Worm (Caenorhabditis elegans): ENCODE data around the gene cut-3.

- TF ChIP-seq fkh-10 (GFP tag; optimal IDR thresholded peaks at IDR 0.05) (no peak), ceh-18 (tag; optimal IDR thresholded peaks at IDR 0.05) (no peak), elt-4 (tag; optimal IDR thresholded peaks at IDR 0.05) (no peak), pha-4 (tag; optimal IDR thresholded peaks at IDR 0.05) (no peak), pag-3 (tag; optimal IDR thresholded peaks at IDR 0.05; ENCODE audit: borderline replicate concordance) (no peak), ceh-34 (tag; optimal IDR thresholded peaks at IDR 0.05) (no peak)
Observed at ce11 chrII:8428947-8429919, 17.4 kb downstream of the cut-3 start.

All from whole organism, late embryonic.